Fruit fly (Drosophila melanogaster): ENCODE measurements around the gene Ama.

Gene Ama

DNA sequence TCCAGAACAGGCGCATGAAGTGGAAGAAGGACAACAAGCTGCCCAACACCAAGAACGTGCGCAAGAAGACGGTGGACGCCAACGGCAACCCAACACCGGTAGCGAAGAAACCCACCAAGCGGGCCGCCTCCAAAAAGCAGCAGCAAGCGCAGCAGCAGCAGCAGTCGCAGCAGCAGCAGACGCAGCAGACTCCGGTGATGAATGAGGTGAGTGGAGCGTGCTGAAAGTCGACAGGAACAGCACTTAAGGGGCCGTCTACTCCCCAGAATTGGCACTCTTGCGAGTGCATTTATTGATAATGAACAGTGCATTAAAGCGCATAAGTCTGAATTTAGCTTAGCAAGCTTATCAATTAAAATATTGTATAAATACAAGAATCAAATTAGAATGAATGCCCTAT is 38.8 kb downstream of the Ama start:
- TF ChIP-seq psq (optimal IDR thresholded peaks at IDR 0.05) (no peak), Myc (optimal IDR thresholded peaks at IDR 0.05) (no peak), h (optimal IDR thresholded peaks at IDR 0.05) (no peak), insv (optimal IDR thresholded peaks at IDR 0.05) (no peak), Sin3A (optimal IDR thresholded peaks at IDR 0.05) (no peak), ttk (optimal IDR thresholded peaks at IDR 0.05) (no peak)

DNA sequence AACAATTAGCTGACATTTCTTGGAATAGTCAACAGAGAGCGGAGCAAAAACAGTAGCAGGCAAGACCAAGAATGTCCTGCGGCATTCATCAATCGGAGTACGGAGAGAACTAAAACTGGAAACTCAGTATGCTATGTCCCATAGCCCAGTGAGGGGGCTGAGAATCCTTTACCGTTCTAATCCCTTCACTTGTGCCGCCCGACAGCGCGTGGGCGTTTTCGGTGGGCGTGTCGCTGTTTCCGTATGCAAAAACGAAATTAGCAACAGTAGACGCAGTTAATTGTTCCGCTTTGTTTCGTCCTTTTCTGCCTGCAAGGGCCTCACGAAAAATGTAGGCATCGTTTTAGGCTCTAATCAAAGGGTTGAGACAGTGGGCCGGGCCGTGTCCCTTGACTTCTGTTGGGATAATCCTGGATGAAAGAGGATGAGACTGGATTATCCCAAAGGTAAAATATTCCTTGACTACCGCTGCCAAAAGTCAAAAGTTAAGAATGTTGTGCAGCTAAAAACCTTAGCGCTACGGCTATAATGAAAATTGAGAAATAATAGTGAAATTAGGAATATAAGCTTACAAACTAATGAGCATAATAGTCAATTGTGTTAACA is 42.4 kb downstream of the Ama start:
- no peak for TF ChIP-seq h (optimal IDR thresholded peaks at IDR 0.05)
- no peak for TF ChIP-seq Myc (optimal IDR thresholded peaks at IDR 0.05)
- TF ChIP-seq psq (optimal IDR thresholded peaks at IDR 0.05): no peak
- TF ChIP-seq Sin3A (optimal IDR thresholded peaks at IDR 0.05): no peak
- TF ChIP-seq ttk (optimal IDR thresholded peaks at IDR 0.05): no peak
- TF ChIP-seq insv (optimal IDR thresholded peaks at IDR 0.05): no peak

DNA sequence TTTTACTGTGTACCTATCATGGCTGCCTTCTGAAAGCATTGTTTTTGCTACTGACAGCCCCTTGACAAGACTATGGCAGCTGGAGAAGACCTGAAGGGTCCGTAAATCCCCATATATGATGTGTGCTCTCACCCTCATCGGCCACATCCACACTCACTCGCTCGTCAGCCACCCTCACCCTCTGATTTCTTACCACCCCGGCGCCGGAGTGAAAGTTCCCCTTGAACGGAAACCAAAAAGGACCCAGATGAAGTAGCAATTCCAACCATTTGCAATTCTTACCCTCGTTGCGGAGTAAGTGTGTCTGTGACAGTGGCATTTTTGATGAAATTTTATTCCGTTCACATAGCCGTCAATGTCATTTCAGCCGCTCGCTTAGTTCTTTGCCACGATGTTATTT is 43.6 kb downstream of the Ama start:
- TF ChIP-seq h (optimal IDR thresholded peaks at IDR 0.05): no peak
- TF ChIP-seq insv (optimal IDR thresholded peaks at IDR 0.05): no peak

DNA sequence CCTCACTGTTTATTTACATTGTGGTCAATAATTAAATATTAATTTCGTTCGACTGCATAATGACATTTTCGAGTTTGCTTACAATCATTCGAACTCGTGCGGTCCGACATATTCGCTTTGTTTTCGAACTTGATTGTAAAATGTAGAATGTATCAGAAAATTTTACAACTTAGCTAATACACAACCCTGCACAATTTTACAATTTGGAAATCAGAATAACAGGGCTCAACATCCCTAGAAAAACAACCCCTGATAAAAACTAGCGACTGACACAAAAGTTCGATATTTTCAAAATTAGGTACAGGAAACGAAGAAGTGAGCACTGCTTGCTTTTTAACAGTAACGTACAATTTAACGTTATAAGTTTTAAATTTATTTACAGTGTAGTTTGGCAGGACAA is 44.3 kb downstream of the Ama start:
- TF ChIP-seq psq (optimal IDR thresholded peaks at IDR 0.05): no peak
- no peak for TF ChIP-seq insv (optimal IDR thresholded peaks at IDR 0.05)
- no peak for TF ChIP-seq Sin3A (optimal IDR thresholded peaks at IDR 0.05)
- TF ChIP-seq h (optimal IDR thresholded peaks at IDR 0.05): no peak
- no peak for TF ChIP-seq Myc (optimal IDR thresholded peaks at IDR 0.05)
- no peak for TF ChIP-seq ttk (optimal IDR thresholded peaks at IDR 0.05)

DNA sequence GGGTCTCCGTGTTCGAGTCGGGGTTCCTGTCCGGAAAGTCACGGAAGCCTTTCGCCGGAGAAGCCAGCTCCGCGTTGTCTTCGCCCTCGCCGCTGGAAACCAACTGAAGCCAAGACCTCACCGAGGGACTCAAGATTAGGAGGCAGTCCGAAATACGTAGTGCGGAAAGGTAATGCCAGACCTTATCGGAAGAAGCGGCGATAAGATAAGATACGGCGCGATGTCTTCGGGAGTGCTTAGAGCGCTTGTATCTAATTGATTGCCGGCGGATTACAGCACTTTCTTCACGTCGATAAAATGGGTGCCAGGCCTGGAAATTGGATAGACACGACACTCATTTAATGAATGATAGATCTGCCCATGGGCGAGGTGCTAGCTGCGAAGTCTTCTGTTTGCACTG is 47.5 kb downstream of the Ama start:
- TF ChIP-seq psq (optimal IDR thresholded peaks at IDR 0.05) (no peak), Myc (optimal IDR thresholded peaks at IDR 0.05) (no peak), insv (optimal IDR thresholded peaks at IDR 0.05) (no peak), ttk (optimal IDR thresholded peaks at IDR 0.05) (no peak), Sin3A (optimal IDR thresholded peaks at IDR 0.05) (no peak), h (optimal IDR thresholded peaks at IDR 0.05) (no peak)

DNA sequence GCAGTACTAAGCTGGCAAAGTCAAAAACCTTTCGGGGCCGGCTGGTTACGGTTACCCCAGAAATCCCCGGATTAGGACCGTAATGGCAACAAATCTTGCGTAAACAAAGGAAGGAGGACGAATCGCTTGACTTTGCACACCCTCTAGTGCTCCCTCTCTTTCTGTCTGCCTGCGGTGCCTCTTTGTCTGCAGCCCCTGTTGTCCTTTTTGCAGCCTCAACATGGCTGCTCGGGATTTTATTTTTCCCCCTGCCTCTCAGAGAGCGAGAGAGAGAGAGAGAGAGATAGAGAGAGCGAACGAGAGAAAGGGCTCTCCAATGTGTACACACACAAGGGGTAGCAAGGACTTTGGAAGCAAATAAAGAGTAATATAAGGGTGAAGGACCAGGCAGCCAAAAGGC is 48.2 kb downstream of the Ama start:
- no peak for TF ChIP-seq Myc (optimal IDR thresholded peaks at IDR 0.05)
- no peak for TF ChIP-seq ttk (optimal IDR thresholded peaks at IDR 0.05)
- TF ChIP-seq psq (optimal IDR thresholded peaks at IDR 0.05): no peak
- TF ChIP-seq insv (optimal IDR thresholded peaks at IDR 0.05): no peak
- no peak for TF ChIP-seq Sin3A (optimal IDR thresholded peaks at IDR 0.05)
- TF ChIP-seq h (optimal IDR thresholded peaks at IDR 0.05): no peak

DNA sequence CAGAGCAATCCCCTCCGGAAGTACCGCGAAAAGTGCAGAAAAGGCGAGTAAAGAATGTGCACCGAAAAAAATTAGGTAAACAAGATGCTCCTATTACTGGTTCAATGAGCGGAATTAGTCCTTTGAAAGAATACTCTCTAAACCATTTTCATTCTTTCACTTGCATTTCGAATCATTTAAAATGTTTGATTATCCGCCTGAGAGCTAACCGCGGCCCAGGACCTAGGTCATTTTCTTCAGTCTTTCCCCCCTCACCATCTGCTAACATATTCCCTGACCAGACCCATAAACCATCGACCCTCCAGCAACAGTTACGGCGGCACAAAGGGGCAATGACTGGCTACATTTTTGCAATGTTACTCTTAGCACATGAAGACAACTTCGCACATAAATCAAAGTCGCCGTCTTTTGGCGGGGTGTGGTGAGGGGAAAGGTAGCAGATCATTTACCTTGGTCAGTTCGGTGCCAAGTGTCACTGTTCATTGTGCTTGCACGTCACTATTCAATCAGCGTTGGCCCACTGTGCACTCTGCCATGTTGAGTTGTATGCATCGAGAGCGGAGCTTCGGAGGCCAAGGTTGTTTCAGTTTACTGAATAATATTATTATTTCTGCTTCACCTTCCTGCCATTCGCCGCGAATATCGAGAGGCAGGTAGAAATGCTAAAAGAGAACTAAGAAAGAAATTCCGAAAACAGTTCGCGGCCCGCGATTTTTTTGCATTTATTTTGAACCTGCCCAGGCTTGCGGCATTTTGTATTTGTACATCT is 49.9 kb downstream of the Ama start:
- no peak for TF ChIP-seq insv (optimal IDR thresholded peaks at IDR 0.05)
- TF ChIP-seq ttk (optimal IDR thresholded peaks at IDR 0.05): no peak
- TF ChIP-seq psq (optimal IDR thresholded peaks at IDR 0.05): no peak
- no peak for TF ChIP-seq h (optimal IDR thresholded peaks at IDR 0.05)
- TF ChIP-seq Myc (optimal IDR thresholded peaks at IDR 0.05): no peak
- no peak for TF ChIP-seq Sin3A (optimal IDR thresholded peaks at IDR 0.05)

DNA sequence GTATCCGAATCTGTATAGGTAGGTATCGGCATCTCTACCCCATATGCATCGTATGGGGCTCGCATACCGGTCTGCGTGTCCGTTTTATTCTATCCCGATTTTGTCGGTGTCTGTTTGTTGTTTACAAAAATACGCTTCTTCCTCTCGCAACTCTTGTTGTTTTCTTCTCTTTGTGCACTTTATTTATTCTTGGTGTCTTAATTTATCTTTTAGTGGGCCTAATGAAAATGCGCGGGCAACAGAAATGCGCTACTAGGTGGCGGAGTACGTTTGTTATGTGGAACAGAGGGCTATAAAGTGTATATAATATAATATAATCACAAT is 50.4 kb downstream of the Ama start:
- TF ChIP-seq insv (optimal IDR thresholded peaks at IDR 0.05): no peak
- no peak for TF ChIP-seq ttk (optimal IDR thresholded peaks at IDR 0.05)

DNA sequence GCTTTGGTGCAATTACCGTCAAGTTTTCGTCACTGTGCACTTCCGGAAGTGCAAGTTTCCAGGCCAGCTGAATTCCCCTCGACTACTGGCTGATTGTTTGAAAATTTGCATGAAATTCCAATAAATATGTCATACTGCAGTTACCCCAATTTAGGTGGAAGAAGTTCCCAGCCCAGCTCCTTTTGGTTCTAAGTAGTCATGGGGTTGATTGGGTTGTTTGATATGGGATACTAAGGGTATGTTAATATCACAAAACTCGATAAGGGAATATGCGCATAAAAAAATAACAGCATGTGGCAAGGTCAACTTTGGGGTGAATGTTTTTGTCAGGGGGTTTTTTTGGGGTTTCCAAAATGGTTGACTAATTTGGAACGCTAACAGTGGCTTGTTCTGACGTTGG is 50.9 kb downstream of the Ama start:
- TF ChIP-seq Sin3A (optimal IDR thresholded peaks at IDR 0.05): no peak
- no peak for TF ChIP-seq psq (optimal IDR thresholded peaks at IDR 0.05)
- no peak for TF ChIP-seq ttk (optimal IDR thresholded peaks at IDR 0.05)
- no peak for TF ChIP-seq Myc (optimal IDR thresholded peaks at IDR 0.05)
- TF ChIP-seq h (optimal IDR thresholded peaks at IDR 0.05): no peak
- no peak for TF ChIP-seq insv (optimal IDR thresholded peaks at IDR 0.05)

DNA sequence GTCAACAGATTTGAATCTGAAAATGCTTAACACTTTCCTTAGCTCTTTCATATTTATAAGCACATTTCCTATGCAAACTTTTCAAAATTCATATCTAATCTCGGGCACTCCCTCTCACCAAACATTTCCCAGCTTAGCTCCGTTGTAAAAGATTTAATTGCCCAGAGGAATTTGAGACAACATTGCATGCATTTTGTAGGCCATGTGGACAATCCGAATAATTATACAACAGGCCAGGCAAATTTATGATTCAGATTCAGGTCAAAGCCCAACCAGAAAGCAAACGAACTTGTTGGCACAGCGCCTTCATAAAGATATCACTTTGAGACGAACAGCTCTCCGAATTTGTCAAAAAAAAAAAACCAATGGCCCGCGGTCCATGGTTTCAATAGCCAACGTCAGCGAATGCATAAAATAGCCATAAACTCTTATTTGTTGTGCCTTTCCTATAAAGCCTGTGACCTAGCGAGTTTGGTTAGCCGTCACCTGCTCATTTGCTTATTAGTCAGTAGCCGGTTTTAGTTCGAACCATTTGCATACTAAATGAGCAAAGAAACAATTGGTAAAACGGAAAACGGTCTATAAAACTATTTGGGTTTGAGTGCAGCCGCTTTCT is 51.7 kb downstream of the Ama start:
- TF ChIP-seq Myc (optimal IDR thresholded peaks at IDR 0.05) (no peak), insv (optimal IDR thresholded peaks at IDR 0.05) (no peak), psq (optimal IDR thresholded peaks at IDR 0.05) (no peak), h (optimal IDR thresholded peaks at IDR 0.05) (no peak), ttk (optimal IDR thresholded peaks at IDR 0.05) (no peak), Sin3A (optimal IDR thresholded peaks at IDR 0.05) (no peak)

Measured in Kc167 (cell line).